Worm (Caenorhabditis elegans) whole organism, mixed stage, embryonic: ENCODE measurements around the gene Y53C12A.8.

Experiments used
- M03D4.4 ChIP-seq: sonication (generic microtip); optimal IDR thresholded peaks from 2 replicates; lab custom pipeline; 2017; ENCODE audit warnings: mild to moderate bottlenecking, missing genetic modification characterization, missing compliant biosample characterization
- bed-3 ChIP-seq: fragments of 200-800 bp; sonication (Bioruptor generic); optimal IDR thresholded peaks from 3 replicates; lab custom pipeline; 2018; ENCODE audit warnings: mild to moderate bottlenecking, missing genetic modification characterization, moderate library complexity, missing compliant biosample characterization
- blmp-1 ChIP-seq: fragments of 150-350 bp; optimal IDR thresholded peaks from 2 replicates; lab custom pipeline; 2014; ENCODE audit warnings: missing biosample characterization, missing genetic modification characterization
- ceh-39 ChIP-seq: fragments of 150-350 bp; optimal IDR thresholded peaks from 2 replicates; lab custom pipeline; 2014; ENCODE audit warnings: missing biosample characterization, missing genetic modification characterization
- ceh-43 ChIP-seq: fragments of 200-800 bp; sonication (Bioruptor generic); optimal IDR thresholded peaks from 2 replicates; lab custom pipeline; 2018; ENCODE audit warnings: mild to moderate bottlenecking, missing genetic modification characterization, moderate library complexity, missing compliant biosample characterization
- ceh-83 ChIP-seq: fragments of 200-800 bp; sonication (Bioruptor generic); optimal IDR thresholded peaks from 2 replicates; lab custom pipeline; 2018; ENCODE audit warnings: mild to moderate bottlenecking, missing genetic modification characterization, missing compliant biosample characterization
- ces-1 ChIP-seq: fragments of 150-350 bp; optimal IDR thresholded peaks from 2 replicates; lab custom pipeline; 2014; ENCODE audit warnings: missing biosample characterization, missing genetic modification reagents, missing genetic modification characterization
- cnd-1 ChIP-seq: fragments of 200-800 bp; sonication (Bioruptor generic); optimal IDR thresholded peaks from 2 replicates; lab custom pipeline; 2018; ENCODE audit warnings: mild to moderate bottlenecking, missing genetic modification characterization, missing compliant biosample characterization
- drap-1 ChIP-seq: fragments of 200-800 bp; sonication (Bioruptor generic); optimal IDR thresholded peaks from 3 replicates; lab custom pipeline; 2018; ENCODE audit warnings: mild to moderate bottlenecking, missing genetic modification characterization, missing compliant biosample characterization
- elt-1 ChIP-seq: sonication (generic microtip); optimal IDR thresholded peaks from 2 replicates; lab custom pipeline; 2017; ENCODE audit warnings: missing genetic modification characterization, mild to moderate bottlenecking, missing compliant biosample characterization, antibody characterized with exemption, moderate library complexity, borderline replicate concordance; ENCODE audit not compliant: insufficient read depth
- elt-3 ChIP-seq: fragments of 150-350 bp; optimal IDR thresholded peaks from 2 replicates; lab custom pipeline; 2014; ENCODE audit warnings: missing biosample characterization, missing genetic modification characterization
- flh-1 ChIP-seq: fragments of 200-800 bp; sonication (Bioruptor generic); optimal IDR thresholded peaks from 2 replicates; lab custom pipeline; 2018; ENCODE audit warnings: mild to moderate bottlenecking, missing genetic modification characterization, moderate library complexity, missing compliant biosample characterization
- ham-2 ChIP-seq: fragments of 200-800 bp; sonication (Bioruptor generic); optimal IDR thresholded peaks from 2 replicates; lab custom pipeline; 2018; ENCODE audit warnings: mild to moderate bottlenecking, missing genetic modification characterization, missing compliant biosample characterization
- hlh-1 ChIP-seq: fragments of 150-350 bp; optimal IDR thresholded peaks from 2 replicates; lab custom pipeline; 2014; ENCODE audit warnings: missing biosample characterization, missing genetic modification reagents, missing genetic modification characterization
- lin-13 ChIP-seq: fragments of 150-350 bp; optimal IDR thresholded peaks from 2 replicates; lab custom pipeline; 2014; ENCODE audit warnings: missing biosample characterization, missing genetic modification characterization
- lin-32 ChIP-seq: fragments of 200-800 bp; sonication (Bioruptor generic); optimal IDR thresholded peaks from 2 replicates; lab custom pipeline; 2018; ENCODE audit warnings: mild to moderate bottlenecking, missing genetic modification characterization, missing compliant biosample characterization
- lsy-2 ChIP-seq: fragments of 150-350 bp; optimal IDR thresholded peaks from 2 replicates; lab custom pipeline; 2014; ENCODE audit warnings: missing biosample characterization, missing genetic modification characterization
- mab-5 ChIP-seq: fragments of 150-350 bp; optimal IDR thresholded peaks from 2 replicates; lab custom pipeline; 2014; ENCODE audit warnings: missing biosample characterization, missing genetic modification characterization
- mep-1 ChIP-seq: fragments of 150-350 bp; optimal IDR thresholded peaks from 2 replicates; lab custom pipeline; 2017; ENCODE audit warnings: missing biosample characterization, missing genetic modification reagents, missing genetic modification characterization, inconsistent platforms
- mls-2 ChIP-seq: sonication (generic microtip); optimal IDR thresholded peaks from 2 replicates; lab custom pipeline; 2016; ENCODE audit warnings: mild to moderate bottlenecking, missing genetic modification characterization, moderate library complexity, missing compliant biosample characterization
- nhr-12 ChIP-seq: fragments of 150-350 bp; optimal IDR thresholded peaks from 2 replicates; lab custom pipeline; 2014; ENCODE audit warnings: missing biosample characterization, missing genetic modification characterization
- nhr-2 ChIP-seq: fragments of 150-350 bp; optimal IDR thresholded peaks from 2 replicates; lab custom pipeline; 2014; ENCODE audit warnings: missing biosample characterization, missing genetic modification characterization
- nhr-237 ChIP-seq: fragments of 150-350 bp; optimal IDR thresholded peaks from 2 replicates; lab custom pipeline; 2014; ENCODE audit warnings: missing biosample characterization, missing genetic modification characterization
- nhr-28 ChIP-seq: fragments of 150-350 bp; optimal IDR thresholded peaks from 2 replicates; lab custom pipeline; 2014; ENCODE audit warnings: missing biosample characterization, missing genetic modification characterization
- nhr-76 ChIP-seq: sonication (generic microtip); optimal IDR thresholded peaks from 2 replicates; lab custom pipeline; 2017; ENCODE audit warnings: missing biosample characterization, missing genetic modification characterization
- pha-4 ChIP-seq: fragments of 150-350 bp; optimal IDR thresholded peaks from 2 replicates; lab custom pipeline; 2018; ENCODE audit warnings: missing biosample characterization, missing genetic modification reagents, missing genetic modification characterization
- sem-2 ChIP-seq: fragments of 200-800 bp; sonication (Bioruptor generic); optimal IDR thresholded peaks from 2 replicates; lab custom pipeline; 2018; ENCODE audit warnings: mild to moderate bottlenecking, missing genetic modification characterization, missing compliant biosample characterization
- snpc-4 ChIP-seq: fragments of 150-350 bp; optimal IDR thresholded peaks from 2 replicates; lab custom pipeline; 2014; ENCODE audit warnings: missing biosample characterization, missing genetic modification characterization
- sptf-1 ChIP-seq: sonication (generic microtip); optimal IDR thresholded peaks from 2 replicates; lab custom pipeline; 2017; ENCODE audit warnings: mild to moderate bottlenecking, missing genetic modification characterization, moderate library complexity, missing compliant biosample characterization
- tbx-8 ChIP-seq: fragments of 200-800 bp; sonication (Bioruptor generic); optimal IDR thresholded peaks from 2 replicates; lab custom pipeline; 2018; ENCODE audit warnings: mild to moderate bottlenecking, missing genetic modification characterization, moderate library complexity, missing compliant biosample characterization
- unc-120 ChIP-seq: sonication (generic microtip); optimal IDR thresholded peaks from 2 replicates; lab custom pipeline; 2017; ENCODE audit warnings: missing genetic modification characterization, missing compliant biosample characterization; ENCODE audit not compliant: poor library complexity, severe bottlenecking
- unc-39 ChIP-seq: fragments of 150-350 bp; optimal IDR thresholded peaks from 2 replicates; lab custom pipeline; 2014; ENCODE audit warnings: missing biosample characterization, missing genetic modification characterization
- unc-62 ChIP-seq: fragments of 150-350 bp; optimal IDR thresholded peaks from 2 replicates; lab custom pipeline; 2014; ENCODE audit warnings: missing biosample characterization, missing genetic modification reagents, missing genetic modification characterization
- zip-8 ChIP-seq: fragments of 150-350 bp; optimal IDR thresholded peaks from 2 replicates; lab custom pipeline; 2014; ENCODE audit warnings: missing biosample characterization, missing genetic modification characterization
- ztf-11 ChIP-seq: fragments of 150-350 bp; optimal IDR thresholded peaks from 2 replicates; lab custom pipeline; 2014; ENCODE audit warnings: missing biosample characterization, missing genetic modification characterization

The Y53C12A.8 gene

ce11 chrII:9716417-9717039 lies 16.3 kb upstream of the Y53C12A.8 start, which contains the start of gene wee-1.3:
Gene wee-1.3, minus strand, starts transcription at chrII:9716467.
- TF ChIP-seq sptf-1: no peak
- TF ChIP-seq bed-3 (GFP tag; lab: Kevin White, UChicago): no peak
- peak; percentile 75 for TF ChIP-seq mep-1 (tag; lab: Kevin White, UChicago)
- TF ChIP-seq unc-62 (GFP tag; lab: Kevin White, UChicago): no peak
- TF ChIP-seq ztf-11 (tag; lab: Kevin White, UChicago): no peak
- TF ChIP-seq lsy-2 (tag; lab: Kevin White, UChicago): peak; percentile 89
- peak; percentile 80 for TF ChIP-seq lin-13 (tag; lab: Kevin White, UChicago)
- TF ChIP-seq nhr-12: no peak
- TF ChIP-seq elt-1: no peak
- TF ChIP-seq zip-8: no peak
- no peak for TF ChIP-seq tbx-8 (GFP tag; lab: Kevin White, UChicago)
- no peak for TF ChIP-seq cnd-1 (tag; lab: Kevin White, UChicago)
- no peak for TF ChIP-seq M03D4.4 (tag; lab: Kevin White, UChicago)
- no peak for TF ChIP-seq snpc-4 (tag; lab: Kevin White, UChicago)
- peak; percentile 58 for TF ChIP-seq ces-1 (GFP tag; lab: Kevin White, UChicago)
- peak; percentile 45 for TF ChIP-seq ceh-39 (tag; lab: Kevin White, UChicago)
- no peak for TF ChIP-seq nhr-2 (tag; lab: Kevin White, UChicago)
- TF ChIP-seq ceh-43: no peak
- TF ChIP-seq lin-32 (GFP tag; lab: Kevin White, UChicago): no peak
- peak; percentile 51 for TF ChIP-seq unc-120 (tag; lab: Kevin White, UChicago)
- peak; percentile 20 for TF ChIP-seq hlh-1 (tag; lab: Kevin White, UChicago)
- TF ChIP-seq sem-2: no peak
- no peak for TF ChIP-seq nhr-76 (tag; lab: Kevin White, UChicago)
- TF ChIP-seq flh-1 (GFP tag; lab: Kevin White, UChicago): no peak
- TF ChIP-seq nhr-237 (tag; lab: Kevin White, UChicago): peak; percentile 79
- no peak for TF ChIP-seq unc-39 (tag; lab: Kevin White, UChicago)
- no peak for TF ChIP-seq ham-2 (GFP tag; lab: Kevin White, UChicago)
- no peak for TF ChIP-seq blmp-1 (tag; lab: Kevin White, UChicago)
- TF ChIP-seq drap-1: peak; percentile 48
- no peak for TF ChIP-seq mab-5 (tag; lab: Kevin White, UChicago)
- TF ChIP-seq elt-3 (tag; lab: Kevin White, UChicago): no peak
- no peak for TF ChIP-seq nhr-28 (tag; lab: Kevin White, UChicago)
- peak; percentile 47 for TF ChIP-seq mls-2 (tag; lab: Kevin White, UChicago)
- TF ChIP-seq ceh-83 (GFP tag; lab: Kevin White, UChicago): no peak
- TF ChIP-seq pha-4 (tag; lab: Kevin White, UChicago): peak; percentile 78

ce11 chrII:9713083-9713482 lies 12.8 kb upstream of the Y53C12A.8 start:
- TF ChIP-seq ceh-83 (GFP tag; lab: Kevin White, UChicago) (peak; percentile 55), cnd-1 (tag; lab: Kevin White, UChicago) (no peak)

DNA sequence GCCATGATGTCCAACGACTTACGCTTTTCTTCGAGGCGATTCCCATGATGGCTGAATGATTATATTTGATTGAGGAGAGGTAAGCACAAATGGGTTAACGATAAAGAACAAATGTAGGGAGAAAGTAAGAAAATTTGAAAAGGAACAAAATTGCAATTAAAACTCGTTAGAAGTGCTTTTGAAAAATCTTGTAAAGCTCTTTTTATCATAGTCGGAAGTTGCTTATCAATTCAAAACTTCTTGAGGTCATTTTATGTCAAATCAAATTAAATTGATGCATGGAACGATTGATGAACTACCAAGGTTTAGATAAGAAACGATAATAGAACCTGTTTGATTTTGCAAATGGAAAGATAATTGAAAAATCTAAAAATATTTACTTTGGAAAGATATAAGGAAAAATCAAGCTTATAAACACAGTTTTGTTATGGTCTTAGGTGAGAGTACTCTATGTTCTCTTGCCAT lies 8.6 kb upstream of the Y53C12A.8 start, which contains the start of gene glt-5:
TSS of gene glt-5 (minus strand) at position 51 of the 465 bp plus-strand sequence.
- TF ChIP-seq nhr-12 (no peak), ztf-11 (tag; lab: Kevin White, UChicago) (no peak), ces-1 (GFP tag; lab: Kevin White, UChicago) (no peak), snpc-4 (tag; lab: Kevin White, UChicago) (no peak), ceh-43 (no peak), sem-2 (no peak), nhr-76 (tag; lab: Kevin White, UChicago) (no peak), mls-2 (tag; lab: Kevin White, UChicago) (no peak), pha-4 (tag; lab: Kevin White, UChicago) (no peak), hlh-1 (tag; lab: Kevin White, UChicago) (no peak), elt-3 (tag; lab: Kevin White, UChicago) (no peak), nhr-28 (tag; lab: Kevin White, UChicago) (no peak), cnd-1 (tag; lab: Kevin White, UChicago) (no peak), tbx-8 (GFP tag; lab: Kevin White, UChicago) (no peak), drap-1 (no peak), lsy-2 (tag; lab: Kevin White, UChicago) (no peak), unc-62 (GFP tag; lab: Kevin White, UChicago) (no peak), unc-120 (tag; lab: Kevin White, UChicago) (no peak), lin-32 (GFP tag; lab: Kevin White, UChicago) (no peak), M03D4.4 (tag; lab: Kevin White, UChicago) (no peak)
- TF ChIP-seq, all 35 proteins: peak for 0
